Worm (Caenorhabditis elegans) whole organism, L1 larva: ENCODE results near the gene slcf-1.

ENCODE experiments used
- aly-2 ChIP-seq: fragments of 150-350 bp; optimal IDR thresholded peaks from 2 replicates; lab custom pipeline; 2014; ENCODE audit warnings: missing biosample characterization, missing genetic modification characterization
- efl-1 ChIP-seq, 4 experiments: fragments of 150-350 bp; optimal IDR thresholded peaks in 3 of 4; peaks in 1 of 4; 1 replicate in 1 of 4; 2 replicates in 3 of 4; lab custom pipeline; 2014; ENCODE audit warnings: missing biosample characterization in 2 of 4, missing genetic modification characterization in 2 of 4, missing genetic modification reagents in 2 of 4
- elt-3 ChIP-seq, 6 experiments: fragments of 150-350 bp in 1 of 6; sonication (generic microtip); optimal IDR thresholded peaks; 2 replicates each; lab custom pipeline; 2017 to 2018; ENCODE audit warnings: missing biosample characterization in 6 of 6, missing genetic modification characterization in 6 of 6, inconsistent platforms in 1 of 6
- lin-13 ChIP-seq: fragments of 150-350 bp; optimal IDR thresholded peaks from 2 replicates; lab custom pipeline; 2014; ENCODE audit warnings: missing biosample characterization, missing genetic modification reagents, missing genetic modification characterization
- nhr-76 ChIP-seq: sonication (generic microtip); optimal IDR thresholded peaks from 2 replicates; lab custom pipeline; 2017; ENCODE audit warnings: missing biosample characterization, missing genetic modification characterization
- nhr-77 ChIP-seq: fragments of 150-350 bp; optimal IDR thresholded peaks from 2 replicates; lab custom pipeline; 2014; ENCODE audit warnings: missing biosample characterization, missing genetic modification characterization
- unc-86 ChIP-seq: sonication (generic microtip); optimal IDR thresholded peaks from 2 replicates; lab custom pipeline; 2016; ENCODE audit warnings: missing genetic modification characterization, missing compliant biosample characterization
- zip-4 ChIP-seq: fragments of 200-800 bp; sonication (Bioruptor generic); optimal IDR thresholded peaks from 2 replicates; lab custom pipeline; 2018; ENCODE audit warnings: mild to moderate bottlenecking, missing genetic modification characterization, moderate library complexity, missing compliant biosample characterization

ce11 chrX:10514056-10514455, 15.0 kb upstream of the slcf-1 start:
- TF ChIP-seq nhr-77 (tag; lab: Kevin White, UChicago) (no peak), nhr-76 (tag; lab: Kevin White, UChicago) (no peak), lin-13 (GFP tag; lab: Kevin White, UChicago) (no peak), aly-2 (tag; lab: Kevin White, UChicago) (no peak), efl-1 (optimal IDR thresholded peaks at IDR 0.05; lab: Kevin White, UChicago) (no peak), efl-1 (GFP tag; optimal IDR thresholded peaks at IDR 0.05 in 1 of 2; lab: Kevin White, UChicago) (no peak), zip-4 (GFP tag; lab: Kevin White, UChicago) (no peak), unc-86 (tag; lab: Kevin White, UChicago) (no peak), elt-3 (tag; optimal IDR thresholded peaks at IDR 0.05; lab: Kevin White, UChicago) (no peak)
